Worm (Caenorhabditis elegans) whole organism, late embryonic: ENCODE data around the gene Y37E11B.10.

Source experiments
- F13H6.1 ChIP-seq: sonication (generic microtip); optimal IDR thresholded peaks from 2 replicates; lab custom pipeline; 2016; ENCODE audit warnings: missing genetic modification characterization, missing compliant biosample characterization
- K02D7.2 ChIP-seq: sonication (generic microtip); optimal IDR thresholded peaks from 2 replicates; lab custom pipeline; 2017; ENCODE audit warnings: mild to moderate bottlenecking, missing genetic modification characterization, missing compliant biosample characterization
- K09A11.1 ChIP-seq: sonication (generic microtip); optimal IDR thresholded peaks from 2 replicates; lab custom pipeline; 2017; ENCODE audit warnings: antibody characterized with exemption, mild to moderate bottlenecking, missing genetic modification characterization, missing compliant biosample characterization; ENCODE audit not compliant: insufficient read depth
- T23F11.4 ChIP-seq: fragments of 200-800 bp; sonication (Bioruptor generic); optimal IDR thresholded peaks from 2 replicates; lab custom pipeline; 2018; ENCODE audit warnings: mild to moderate bottlenecking, missing genetic modification characterization, missing compliant biosample characterization
- ama-1 ChIP-seq: fragments of 150-350 bp; optimal IDR thresholded peaks from 2 replicates; lab custom pipeline; 2014
- ceh-18 ChIP-seq: sonication (generic microtip); optimal IDR thresholded peaks from 2 replicates; lab custom pipeline; 2016; ENCODE audit warnings: missing genetic modification characterization, missing compliant biosample characterization
- ceh-19 ChIP-seq: fragments of 200-800 bp; sonication (Bioruptor generic); optimal IDR thresholded peaks from 2 replicates; lab custom pipeline; 2018; ENCODE audit warnings: mild to moderate bottlenecking, missing genetic modification characterization, missing compliant biosample characterization
- ceh-22 ChIP-seq: sonication (generic microtip); optimal IDR thresholded peaks from 2 replicates; lab custom pipeline; 2017; ENCODE audit warnings: missing biosample characterization, missing genetic modification characterization
- ceh-24 ChIP-seq: sonication (generic microtip); optimal IDR thresholded peaks from 2 replicates; lab custom pipeline; 2016; ENCODE audit warnings: mild to moderate bottlenecking, missing genetic modification characterization, missing compliant biosample characterization
- ceh-6 ChIP-seq: fragments of 200-800 bp; sonication (Bioruptor generic); optimal IDR thresholded peaks from 2 replicates; lab custom pipeline; 2018; ENCODE audit warnings: mild to moderate bottlenecking, missing genetic modification characterization, missing compliant biosample characterization
- che-1 ChIP-seq: sonication (generic microtip); optimal IDR thresholded peaks from 2 replicates; lab custom pipeline; 2016; ENCODE audit warnings: mild to moderate bottlenecking, missing genetic modification characterization, missing compliant biosample characterization
- dmd-4 ChIP-seq: sonication (generic microtip); optimal IDR thresholded peaks from 2 replicates; lab custom pipeline; 2016; ENCODE audit warnings: borderline replicate concordance, missing genetic modification characterization, missing compliant biosample characterization
- dve-1 ChIP-seq: sonication (generic microtip); optimal IDR thresholded peaks from 2 replicates; lab custom pipeline; 2017; ENCODE audit warnings: antibody characterized with exemption, mild to moderate bottlenecking, missing genetic modification characterization, missing compliant biosample characterization
- elt-4 ChIP-seq: sonication (generic microtip); optimal IDR thresholded peaks from 2 replicates; lab custom pipeline; 2016; ENCODE audit warnings: missing genetic modification characterization, missing compliant biosample characterization
- ets-4 ChIP-seq: sonication (generic microtip); optimal IDR thresholded peaks from 2 replicates; lab custom pipeline; 2016; ENCODE audit warnings: missing genetic modification characterization, missing compliant biosample characterization
- fkh-10 ChIP-seq: fragments of 150-350 bp; optimal IDR thresholded peaks from 2 replicates; lab custom pipeline; 2014; ENCODE audit warnings: missing biosample characterization, missing genetic modification reagents, missing genetic modification characterization
- hlh-13 ChIP-seq: fragments of 200-800 bp; sonication (Bioruptor generic); optimal IDR thresholded peaks from 2 replicates; lab custom pipeline; 2018; ENCODE audit warnings: mild to moderate bottlenecking, missing genetic modification characterization, missing compliant biosample characterization
- hlh-30 ChIP-seq: sonication (generic microtip); optimal IDR thresholded peaks from 2 replicates; lab custom pipeline; 2017; ENCODE audit warnings: antibody characterized with exemption, missing genetic modification characterization, missing compliant biosample characterization; ENCODE audit not compliant: insufficient read depth
- hlh-6 ChIP-seq: sonication (generic microtip); optimal IDR thresholded peaks from 2 replicates; lab custom pipeline; 2016; ENCODE audit warnings: missing genotype, missing genetic modification characterization, missing compliant biosample characterization
- lim-6 ChIP-seq: sonication (generic microtip); optimal IDR thresholded peaks from 2 replicates; lab custom pipeline; 2016; ENCODE audit warnings: missing genetic modification characterization, missing compliant biosample characterization
- madf-2 ChIP-seq: sonication (generic microtip); optimal IDR thresholded peaks from 2 replicates; lab custom pipeline; 2017; ENCODE audit warnings: missing genetic modification characterization, missing compliant biosample characterization
- nfya-1 ChIP-seq: sonication (generic microtip); optimal IDR thresholded peaks from 2 replicates; lab custom pipeline; 2017; ENCODE audit warnings: missing genetic modification characterization, mild to moderate bottlenecking, missing compliant biosample characterization, antibody characterized with exemption, moderate library complexity
- npax-4 ChIP-seq: sonication (generic microtip); optimal IDR thresholded peaks from 2 replicates; lab custom pipeline; 2016; ENCODE audit warnings: missing genetic modification characterization, missing compliant biosample characterization
- odd-2 ChIP-seq: sonication (generic microtip); optimal IDR thresholded peaks from 2 replicates; lab custom pipeline; 2017; ENCODE audit warnings: antibody characterized with exemption, mild to moderate bottlenecking, missing genetic modification characterization, missing compliant biosample characterization
- pag-3 ChIP-seq: sonication (generic microtip); optimal IDR thresholded peaks from 2 replicates; lab custom pipeline; 2016; ENCODE audit warnings: missing compliant biosample characterization, missing genetic modification characterization, borderline replicate concordance
- pax-1 ChIP-seq: fragments of 150-350 bp; optimal IDR thresholded peaks from 2 replicates; lab custom pipeline; 2014; ENCODE audit warnings: missing biosample characterization, missing genetic modification characterization
- pha-2 ChIP-seq: sonication (generic microtip); optimal IDR thresholded peaks from 2 replicates; lab custom pipeline; 2017; ENCODE audit warnings: mild to moderate bottlenecking, missing genetic modification characterization, missing compliant biosample characterization
- pha-4 ChIP-seq: fragments of 150-350 bp; optimal IDR thresholded peaks from 2 replicates; lab custom pipeline; 2018; ENCODE audit warnings: missing biosample characterization, missing genetic modification reagents, missing genetic modification characterization
- pros-1 ChIP-seq: fragments of 150-350 bp; optimal IDR thresholded peaks from 2 replicates; lab custom pipeline; 2014; ENCODE audit warnings: missing biosample characterization, missing genetic modification reagents, missing genetic modification characterization
- sdc-2 ChIP-seq: sonication (generic microtip); optimal IDR thresholded peaks from 2 replicates; lab custom pipeline; 2016; ENCODE audit warnings: missing genotype, missing genetic modification characterization, missing compliant biosample characterization
- sox-2 ChIP-seq: fragments of 200-800 bp; sonication (Bioruptor generic); IDR thresholded peaks from 2 replicates; pipeline ENCODE4 v1.3.6; 2022; ENCODE audit warnings: missing genetic modification reagents, missing genetic modification characterization, missing compliant biosample characterization
- sox-4 ChIP-seq: sonication (generic microtip); optimal IDR thresholded peaks from 2 replicates; lab custom pipeline; 2017; ENCODE audit warnings: mild to moderate bottlenecking, missing genetic modification characterization, inconsistent platforms, missing compliant biosample characterization
- tbx-2 ChIP-seq: sonication (generic microtip); optimal IDR thresholded peaks from 2 replicates; lab custom pipeline; 2016; ENCODE audit warnings: missing genetic modification characterization, missing compliant biosample characterization
- tbx-7 ChIP-seq: sonication (generic microtip); optimal IDR thresholded peaks from 2 replicates; lab custom pipeline; 2016; ENCODE audit warnings: missing genotype, missing genetic modification characterization, missing compliant biosample characterization
- ttx-3 ChIP-seq: sonication (generic microtip); optimal IDR thresholded peaks from 2 replicates; lab custom pipeline; 2016; ENCODE audit warnings: missing genetic modification reagents, missing genetic modification characterization, missing compliant biosample characterization
- unc-42 ChIP-seq: sonication (generic microtip); optimal IDR thresholded peaks from 2 replicates; lab custom pipeline; 2016; ENCODE audit warnings: missing genotype, missing genetic modification characterization, missing compliant biosample characterization
- unc-55 ChIP-seq: sonication (generic microtip); optimal IDR thresholded peaks from 2 replicates; lab custom pipeline; 2017; ENCODE audit warnings: missing biosample characterization, missing genetic modification reagents, missing genetic modification characterization
- zip-5 ChIP-seq: sonication (generic microtip); optimal IDR thresholded peaks from 2 replicates; lab custom pipeline; 2016; ENCODE audit warnings: missing genetic modification characterization, missing compliant biosample characterization
- ztf-16 ChIP-seq: sonication (generic microtip); optimal IDR thresholded peaks from 2 replicates; lab custom pipeline; 2017; ENCODE audit warnings: missing genetic modification characterization, missing compliant biosample characterization

Y37E11B.10 gene

DNA sequence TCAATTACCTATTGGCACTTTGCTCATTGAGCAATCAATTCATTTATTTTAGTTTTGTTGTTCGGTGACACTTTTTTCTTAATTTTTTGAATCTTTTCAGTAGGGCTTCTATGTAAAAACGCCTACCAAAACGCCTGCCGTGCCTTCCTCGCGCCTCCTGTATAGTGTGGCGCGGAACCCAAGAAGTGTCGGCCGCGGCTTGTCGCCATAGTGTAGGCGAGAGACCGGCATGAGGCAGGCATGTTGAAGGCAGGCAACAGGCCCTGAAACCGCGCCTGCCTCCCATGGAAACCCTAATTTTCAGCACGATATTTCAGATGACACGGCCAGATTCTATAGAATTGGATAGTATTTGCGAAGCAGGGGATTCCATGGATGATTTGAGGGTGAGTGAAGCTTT, 37.7 kb downstream of the Y37E11B.10 start, which contains the start of gene otpl-1:
Gene otpl-1, plus strand, starts transcription at position 372 of the 400 bp plus-strand sequence.
- TF ChIP-seq tbx-7 (tag; lab: Kevin White, UChicago): no peak
- TF ChIP-seq ets-4 (tag; lab: Kevin White, UChicago): no peak
- no peak for TF ChIP-seq fkh-10 (GFP tag; lab: Kevin White, UChicago)
- TF ChIP-seq ceh-6 (GFP tag; lab: Kevin White, UChicago): no peak
- no peak for TF ChIP-seq madf-2 (tag; lab: Kevin White, UChicago)
- TF ChIP-seq dve-1 (tag; lab: Kevin White, UChicago): no peak
- TF ChIP-seq ceh-22 (tag; lab: Kevin White, UChicago): no peak
- TF ChIP-seq pha-2 (tag; lab: Kevin White, UChicago): no peak
- TF ChIP-seq nfya-1: no peak
- TF ChIP-seq pros-1 (tag; lab: Kevin White, UChicago): no peak
- no peak for TF ChIP-seq che-1 (tag; lab: Kevin White, UChicago)
- no peak for TF ChIP-seq ceh-19 (GFP tag; lab: Kevin White, UChicago)
- no peak for TF ChIP-seq F13H6.1

ce11 chrIV:3564901-3565300, 41.4 kb downstream of the Y37E11B.10 start, which contains the start of gene sre-5:
TSS of gene sre-5 (plus strand) at chrIV:3565201.
- TF ChIP-seq tbx-2 (no peak), ceh-6 (GFP tag; lab: Kevin White, UChicago) (no peak), hlh-13 (GFP tag; lab: Kevin White, UChicago) (no peak), ceh-24 (no peak), T23F11.4 (GFP tag; lab: Kevin White, UChicago) (no peak), lim-6 (tag; lab: Kevin White, UChicago) (no peak), pag-3 (tag; lab: Kevin White, UChicago) (no peak), sox-2 (no peak), ceh-18 (no peak), unc-42 (tag; lab: Kevin White, UChicago) (no peak), elt-4 (tag; lab: Kevin White, UChicago) (no peak), dmd-4 (tag; lab: Kevin White, UChicago) (no peak), sox-4 (tag; lab: Kevin White, UChicago) (no peak), zip-5 (tag; lab: Kevin White, UChicago) (no peak), sdc-2 (no peak), npax-4 (tag; lab: Kevin White, UChicago) (no peak)
- TF ChIP-seq, all 69 proteins: peak for 0

DNA sequence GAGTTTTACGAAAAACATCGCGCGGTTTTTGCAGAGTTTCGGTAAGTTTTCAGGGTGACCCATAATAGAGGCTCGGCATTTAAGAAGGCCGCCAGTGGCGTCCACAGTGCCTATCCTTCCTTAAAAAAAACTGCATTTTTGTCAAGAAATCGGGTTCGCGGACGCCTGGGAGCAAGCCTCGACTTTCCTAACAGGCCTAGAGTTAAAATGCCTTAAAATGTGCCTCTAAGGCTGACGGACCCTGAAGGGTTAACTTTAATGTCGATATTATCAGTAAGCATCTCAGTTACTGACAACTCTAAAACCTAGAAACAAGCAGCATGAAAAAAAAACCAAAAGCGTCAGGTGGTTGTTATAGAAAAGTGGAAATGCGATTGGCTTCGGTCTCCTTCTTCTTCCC, 47.1 kb downstream of the Y37E11B.10 start:
- no peak for TF ChIP-seq tbx-2
- TF ChIP-seq pha-4 (tag; lab: Kevin White, UChicago): no peak
- TF ChIP-seq unc-55: no peak
- no peak for TF ChIP-seq ztf-16
- no peak for TF ChIP-seq ttx-3 (tag; lab: Kevin White, UChicago)
- no peak for TF ChIP-seq pax-1 (tag; lab: Kevin White, UChicago)
- no peak for TF ChIP-seq ama-1 (lab: Kevin White, UChicago)
- TF ChIP-seq hlh-30 (tag; lab: Kevin White, UChicago): no peak
- no peak for TF ChIP-seq unc-42 (tag; lab: Kevin White, UChicago)
- no peak for TF ChIP-seq ceh-6 (GFP tag; lab: Kevin White, UChicago)
- TF ChIP-seq odd-2 (tag; lab: Kevin White, UChicago): no peak
- no peak for TF ChIP-seq K02D7.2 (tag; lab: Kevin White, UChicago)
- no peak for TF ChIP-seq hlh-6 (tag; lab: Kevin White, UChicago)
- TF ChIP-seq K09A11.1 (tag; lab: Kevin White, UChicago): no peak
